Fruit fly (Drosophila melanogaster): ENCODE measurements around the gene csw.

Gene csw

DNA sequence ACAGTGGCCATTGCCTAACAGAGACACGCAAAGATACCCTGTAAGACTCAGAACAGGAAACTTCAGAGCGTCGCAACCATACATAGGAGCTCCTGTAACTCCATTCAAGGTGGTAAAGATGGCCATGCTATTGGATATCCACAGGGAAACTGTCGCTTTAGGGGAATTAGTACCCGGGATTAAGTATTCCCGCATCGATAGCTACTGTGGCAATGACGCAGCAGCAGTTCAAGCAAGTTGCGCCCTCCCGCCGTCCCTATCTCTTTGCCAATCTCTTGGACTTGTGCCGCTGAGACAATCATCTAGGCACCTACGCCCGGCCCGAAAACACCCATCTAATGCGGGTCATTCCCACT, 23.3 kb upstream of the csw start (continued):
- TF ChIP-seq Dip3 (GFP tag; optimal IDR thresholded peaks at IDR 0.05) (peak; percentile 52), da (GFP tag; optimal IDR thresholded peaks at IDR 0.05) (no peak), Ssrp (tag; optimal IDR thresholded peaks at IDR 0.05) (peak; percentile 19), CG10959 (GFP tag; IDR thresholded peaks at IDR 0.05) (0 out of 2 replicates have a peak, but pooled peaks have one; percentile 13), BtbVII (GFP tag; optimal IDR thresholded peaks at IDR 0.05) (peak; percentile 59), pros (GFP tag; optimal IDR thresholded peaks at IDR 0.05) (no peak), Hand (GFP tag; optimal IDR thresholded peaks at IDR 0.05) (peak; percentile 66), HLH54F (GFP tag; optimal IDR thresholded peaks at IDR 0.05) (peak; percentile 53), HLH3B (GFP tag; IDR thresholded peaks at IDR 0.05) (peak; percentile 71), CG15514 (GFP tag; optimal IDR thresholded peaks at IDR 0.05) (peak; percentile 50), Bteb2 (GFP tag; optimal IDR thresholded peaks at IDR 0.05) (no peak), twi (tag; optimal IDR thresholded peaks at IDR 0.05) (no peak), Elba2 (GFP tag; optimal IDR thresholded peaks at IDR 0.05) (no peak), CG17612 (GFP tag; IDR thresholded peaks at IDR 0.05) (no peak), Bgb (GFP tag; IDR thresholded peaks at IDR 0.05; ENCODE audit: partially characterized antibody) (no peak), CG9797 (GFP tag; optimal IDR thresholded peaks at IDR 0.05) (no peak), tap (tag; optimal IDR thresholded peaks at IDR 0.05) (peak; percentile 57), unpg (GFP tag; optimal IDR thresholded peaks at IDR 0.05) (peak; percentile 55), salm (tag; optimal IDR thresholded peaks at IDR 0.05) (peak; percentile 35), Lpt (GFP tag; optimal IDR thresholded peaks at IDR 0.05) (no peak), CG18476 (GFP tag; optimal IDR thresholded peaks at IDR 0.05) (no peak), CG14965 (GFP tag; optimal IDR thresholded peaks at IDR 0.05; ENCODE audit: borderline replicate concordance) (no peak), Hr3 (GFP tag; optimal IDR thresholded peaks at IDR 0.05) (peak; percentile 11), CG11456 (GFP tag; IDR thresholded peaks at IDR 0.05) (peak; percentile 65; the same call in 1 of the 3 replicates), al (GFP tag; IDR thresholded peaks at IDR 0.05) (peak; percentile 68), grn (GFP tag; optimal IDR thresholded peaks at IDR 0.05) (peak; percentile 56), CG8359 (GFP tag; optimal IDR thresholded peaks at IDR 0.05; ENCODE audit: borderline replicate concordance) (no peak), CG11504 (tag; optimal IDR thresholded peaks at IDR 0.05) (peak; percentile 74), pzg (GFP tag; optimal IDR thresholded peaks at IDR 0.05) (no peak), CG7556 (GFP tag; optimal IDR thresholded peaks at IDR 0.05) (peak; percentile 47), slou (GFP tag; optimal IDR thresholded peaks at IDR 0.05) (no peak), bbx (GFP tag; IDR thresholded peaks at IDR 0.05; ENCODE audit: partially characterized antibody) (no peak), chif (GFP tag; optimal IDR thresholded peaks at IDR 0.05) (peak in 1 of 2 experiments; percentile 43), insv (GFP tag; optimal IDR thresholded peaks at IDR 0.05) (no peak), ab (GFP tag; optimal IDR thresholded peaks at IDR 0.05) (peak; percentile 30), lola (GFP tag; optimal IDR thresholded peaks at IDR 0.05) (peak in 1 of 3 experiments; percentile 5), CG2889 (GFP tag; IDR thresholded peaks at IDR 0.05) (no peak), lbe (GFP tag; optimal IDR thresholded peaks at IDR 0.05) (no peak), CG10267 (tag; optimal IDR thresholded peaks at IDR 0.05) (peak; percentile 15), NFAT (GFP tag; IDR thresholded peaks at IDR 0.05) (peak; percentile 68), CG9932 (GFP tag; IDR thresholded peaks at IDR 0.05) (peak; percentile 83), CG5953 (GFP tag; IDR thresholded peaks at IDR 0.05) (no peak), Xrp1 (GFP tag; IDR thresholded peaks at IDR 0.05) (peak; percentile 73), CG14710 (tag; optimal IDR thresholded peaks at IDR 0.05) (no peak), yki (optimal IDR thresholded peaks at IDR 0.05) (no peak), H2.0 (GFP tag; IDR thresholded peaks at IDR 0.05) (peak; percentile 66), Max (GFP tag; optimal IDR thresholded peaks at IDR 0.05) (no peak), bowl (GFP tag; IDR thresholded peaks at IDR 0.05) (no peak), eve (GFP tag; optimal IDR thresholded peaks at IDR 0.05) (no peak), CG13424 (tag; optimal IDR thresholded peaks at IDR 0.05) (peak; percentile 77), CG13287 (GFP tag; IDR thresholded peaks at IDR 0.05; ENCODE audit: partially characterized antibody) (0 out of 2 replicates have a peak, but pooled peaks have one; percentile 3)

Measured in whole organism, embryonic.